Worm (Caenorhabditis elegans): Measurements from ENCODE around the gene best-24.
A peak's percentile ranks its signal among the peaks of the same experiment; 100 is the strongest.

The best-24 gene

ce11 chrIII:7855468-7855867 lies 45.4 kb upstream of the best-24 start:
- TF ChIP-seq tlf-1 (GFP tag; optimal IDR thresholded peaks at IDR 0.05) (peak; percentile 64), dpff-1 (tag; optimal IDR thresholded peaks at IDR 0.05) (no peak), F33H1.4 (GFP tag; IDR thresholded peaks at IDR 0.05) (0 out of 2 replicates have a peak, but pooled peaks have one; percentile 24), lin-54 (GFP tag; optimal IDR thresholded peaks at IDR 0.05) (peak; percentile 68), sea-2 (GFP tag; IDR thresholded peaks at IDR 0.05) (no peak), hsf-1 (GFP tag; IDR thresholded peaks at IDR 0.05) (peak; percentile 73), cebp-1 (GFP tag; IDR thresholded peaks at IDR 0.05) (no peak), cebp-1 (tag; optimal IDR thresholded peaks at IDR 0.05) (peak; percentile 19), hrde-1 (tag; optimal IDR thresholded peaks at IDR 0.05; ENCODE audit: borderline replicate concordance) (peak; percentile 76), nhr-90 (tag; optimal IDR thresholded peaks at IDR 0.05) (peak; percentile 9), F39B2.1 (GFP tag; IDR thresholded peaks at IDR 0.05) (peak; percentile 48; the same call in 1 of the 2 replicates), madf-8 (GFP tag; conservative IDR thresholded peaks at IDR 0.05) (peak; percentile 11; the same call in 1 of the 2 replicates), lin-26 (GFP tag; IDR thresholded peaks at IDR 0.05) (peak; percentile 77), ceh-91 (GFP tag; IDR thresholded peaks at IDR 0.05) (no peak), efl-1 (GFP tag; optimal IDR thresholded peaks at IDR 0.05) (peak; percentile 14), somi-1 (GFP tag; optimal IDR thresholded peaks at IDR 0.05) (peak; percentile 12), madf-3 (GFP tag; IDR thresholded peaks at IDR 0.05) (peak; percentile 74), B0261.1 (tag; optimal IDR thresholded peaks at IDR 0.05) (no peak), T07F8.4 (tag; optimal IDR thresholded peaks at IDR 0.05) (no peak), dox-1 (GFP tag; IDR thresholded peaks at IDR 0.05) (peak; percentile 48; the same call in 1 of the 2 replicates), B0336.3 (GFP tag; IDR thresholded peaks at IDR 0.05) (peak; percentile 82), C17E4.6 (GFP tag; IDR thresholded peaks at IDR 0.05) (0 out of 2 replicates have a peak, but pooled peaks have one; percentile 11), lin-35 (GFP tag; optimal IDR thresholded peaks at IDR 0.05) (peak in 1 of 3 experiments; percentile 22), athp-1 (tag; optimal IDR thresholded peaks at IDR 0.05) (peak; percentile 11), fkh-3 (tag; optimal IDR thresholded peaks at IDR 0.05) (no peak), Y53F4B.3 (GFP tag; IDR thresholded peaks at IDR 0.05) (no peak), snpc-3.4 (tag; optimal IDR thresholded peaks at IDR 0.05) (peak; percentile 79), atf-7 (tag; optimal IDR thresholded peaks at IDR 0.05) (no peak), ceh-100 (GFP tag; IDR thresholded peaks at IDR 0.05) (peak; percentile 57), F55B11.4 (tag; optimal IDR thresholded peaks at IDR 0.05; ENCODE audit: borderline replicate concordance, insufficient read depth) (no peak), snpc-4 (GFP tag; optimal IDR thresholded peaks at IDR 0.05) (peak; percentile 20), snpc-4 (tag; optimal IDR thresholded peaks at IDR 0.05) (peak in 1 of 4 experiments; percentile 53), F49E8.2 (tag; optimal IDR thresholded peaks at IDR 0.05; ENCODE audit: insufficient read depth) (peak; percentile 82), snpc-1.1 (tag; optimal IDR thresholded peaks at IDR 0.05; ENCODE audit: insufficient read depth) (peak; percentile 25), xnd-1 (tag; optimal IDR thresholded peaks at IDR 0.05) (no peak), madf-6 (GFP tag; IDR thresholded peaks at IDR 0.05) (peak; percentile 58), ekl-4 (GFP tag; IDR thresholded peaks at IDR 0.05) (peak; percentile 78), lsl-1 (GFP tag; optimal IDR thresholded peaks at IDR 0.05) (peak; percentile 49), rcor-1 (GFP tag; IDR thresholded peaks at IDR 0.05) (peak; percentile 61), him-1 (tag; optimal IDR thresholded peaks at IDR 0.05) (peak; percentile 53), Y56A3A.18 (GFP tag; IDR thresholded peaks at IDR 0.05) (0 out of 2 replicates have a peak, but pooled peaks have one; percentile 46), lin-40 (tag; optimal IDR thresholded peaks at IDR 0.05) (no peak), pbrm-1 (GFP tag; IDR thresholded peaks at IDR 0.05) (peak; percentile 66; the same call in 1 of the 2 replicates), ztf-18 (tag; optimal IDR thresholded peaks at IDR 0.05) (peak; percentile 45), egl-44 (GFP tag; IDR thresholded peaks at IDR 0.05) (no peak), attf-6 (GFP tag; IDR thresholded peaks at IDR 0.05) (peak; percentile 79; the same call in 1 of the 2 replicates), B0035.1 (tag; optimal IDR thresholded peaks at IDR 0.05) (no peak), ztf-22 (GFP tag; optimal IDR thresholded peaks at IDR 0.05) (no peak)

Measured in whole organism, young adult.